Fruit fly (Drosophila melanogaster) whole organism, pupa: ENCODE data around the gene Top3alpha.

Experiments
- CG13204 ChIP-seq: fragments of 200-800 bp; sonication (Bioruptor generic); optimal IDR thresholded peaks from 2 replicates; lab custom pipeline; 2018; ENCODE audit warnings: missing biosample characterization, mild to moderate bottlenecking, missing genetic modification characterization, moderate library complexity
- CG14655 ChIP-seq: fragments of 200-800 bp; sonication (Bioruptor generic); optimal IDR thresholded peaks from 3 replicates; lab custom pipeline; 2017; ENCODE audit warnings: mild to moderate bottlenecking, missing biosample characterization, missing genetic modification reagents, missing genetic modification characterization
- CG15710 ChIP-seq: fragments of 200-800 bp; sonication (Bioruptor generic); optimal IDR thresholded peaks from 2 replicates; lab custom pipeline; 2018; ENCODE audit warnings: missing biosample characterization, mild to moderate bottlenecking, missing genetic modification characterization, moderate library complexity
- CG17806 ChIP-seq: fragments of 200-800 bp; sonication (Bioruptor generic); optimal IDR thresholded peaks from 2 replicates; lab custom pipeline; 2018; ENCODE audit warnings: missing biosample characterization, mild to moderate bottlenecking, missing genetic modification characterization, moderate library complexity
- CG34367 ChIP-seq: fragments of 200-800 bp; sonication (Bioruptor generic); optimal IDR thresholded peaks from 2 replicates; lab custom pipeline; 2018; ENCODE audit warnings: missing biosample characterization, mild to moderate bottlenecking, missing genetic modification characterization
- CG4496 ChIP-seq: fragments of 200-800 bp; sonication (Bioruptor generic); IDR thresholded peaks from 3 replicates; pipeline ENCODE4 v1.3.6; 2022; ENCODE audit warnings: missing biosample characterization, missing genetic modification characterization
- CG8159 ChIP-seq: fragments of 200-800 bp; sonication (Bioruptor generic); optimal IDR thresholded peaks from 3 replicates; lab custom pipeline; 2018; ENCODE audit warnings: missing biosample characterization, mild to moderate bottlenecking, missing genetic modification characterization, moderate library complexity
- CG9948 ChIP-seq: fragments of 200-800 bp; sonication (Bioruptor generic); optimal IDR thresholded peaks from 2 replicates; lab custom pipeline; 2018; ENCODE audit warnings: missing biosample characterization, mild to moderate bottlenecking, missing genetic modification characterization, moderate library complexity
- D1 ChIP-seq: fragments of 200-800 bp; sonication (Bioruptor generic); optimal IDR thresholded peaks from 2 replicates; lab custom pipeline; 2018; ENCODE audit warnings: missing biosample characterization, mild to moderate bottlenecking, missing genetic modification characterization, moderate library complexity
- EcR ChIP-seq: fragments of 200-800 bp; sonication (Bioruptor generic); optimal IDR thresholded peaks from 3 replicates; lab custom pipeline; 2019; ENCODE audit warnings: missing biosample characterization, missing genetic modification characterization, mild to moderate bottlenecking, moderate library complexity, missing genetic modification reagents
- Ets98B ChIP-seq: fragments of 200-800 bp; sonication (Bioruptor generic); IDR thresholded peaks from 2 replicates; pipeline ENCODE4 v1.3.6; 2022; ENCODE audit warnings: missing biosample characterization, missing genetic modification characterization

- TF ChIP-seq CG15710 (tag; lab: Kevin White, UChicago) (no peak), EcR (GFP tag; lab: Kevin White, UChicago) (no peak), CG9948 (tag; lab: Kevin White, UChicago) (no peak), CG8159 (no peak), D1 (no peak), CG34367 (tag; lab: Kevin White, UChicago) (no peak), CG17806 (tag; lab: Kevin White, UChicago) (no peak), Ets98B (GFP tag; lab: Robert Waterston, UW) (no peak), CG4496 (no peak), CG13204 (GFP tag; lab: Kevin White, UChicago) (no peak), CG14655 (GFP tag; lab: Kevin White, UChicago) (no peak)
Measured at dm6 chr2L:19473397-19474009, 24.5 kb upstream of the Top3alpha start.
